Fruit fly (Drosophila melanogaster) whole organism, adult: ENCODE measurements around the gene CG34437.

ENCODE experiments used
- CG11617 ChIP-seq: fragments of 200-800 bp; sonication (Bioruptor generic); optimal IDR thresholded peaks from 2 replicates; lab custom pipeline; 2017; ENCODE audit warnings: mild to moderate bottlenecking, missing biosample characterization, missing genetic modification reagents, missing genetic modification characterization
- CG12768 ChIP-seq: fragments of 200-800 bp; sonication (Bioruptor generic); optimal IDR thresholded peaks from 2 replicates; lab custom pipeline; 2017; ENCODE audit warnings: missing biosample characterization, missing genetic modification characterization, mild to moderate bottlenecking, moderate library complexity, missing genetic modification reagents
- CG14711 ChIP-seq: fragments of 200-800 bp; sonication (Bioruptor generic); optimal IDR thresholded peaks from 2 replicates; lab custom pipeline; 2018; ENCODE audit warnings: missing biosample characterization, mild to moderate bottlenecking, missing genetic modification characterization, moderate library complexity
- CG1620 ChIP-seq: fragments of 200-800 bp; sonication (Bioruptor generic); optimal IDR thresholded peaks from 2 replicates; lab custom pipeline; 2016; ENCODE audit warnings: missing biosample characterization, missing genetic modification characterization
- CG33017 ChIP-seq: fragments of 200-800 bp; sonication (Bioruptor generic); optimal IDR thresholded peaks from 2 replicates; lab custom pipeline; 2018; ENCODE audit warnings: missing biosample characterization, mild to moderate bottlenecking, missing genetic modification characterization, moderate library complexity
- CG5204 ChIP-seq: fragments of 200-800 bp; sonication (Bioruptor generic); optimal IDR thresholded peaks from 2 replicates; lab custom pipeline; 2016; ENCODE audit warnings: missing biosample characterization, missing genetic modification characterization
- CG7045 ChIP-seq: fragments of 200-800 bp; sonication (Bioruptor generic); optimal IDR thresholded peaks from 2 replicates; lab custom pipeline; 2017; ENCODE audit warnings: missing biosample characterization, mild to moderate bottlenecking, missing genetic modification characterization
- CG7101 ChIP-seq: fragments of 200-800 bp; sonication (Bioruptor generic); optimal IDR thresholded peaks from 2 replicates; lab custom pipeline; 2018; ENCODE audit warnings: missing biosample characterization, mild to moderate bottlenecking, missing genetic modification characterization, moderate library complexity
- Clk ChIP-seq: fragments of 200-800 bp; sonication (Bioruptor generic); optimal IDR thresholded peaks from 2 replicates; lab custom pipeline; 2017; ENCODE audit warnings: missing biosample characterization, missing genetic modification characterization
- Crg-1 ChIP-seq: fragments of 200-800 bp; sonication (Bioruptor generic); optimal IDR thresholded peaks from 2 replicates; lab custom pipeline; 2016; ENCODE audit warnings: missing biosample characterization, missing genetic modification characterization
- Hr96 ChIP-seq: fragments of 200-800 bp; sonication (Bioruptor generic); optimal IDR thresholded peaks from 2 replicates; lab custom pipeline; 2016; ENCODE audit warnings: missing biosample characterization, missing genetic modification characterization
- Mnt ChIP-seq: fragments of 200-800 bp; sonication (Bioruptor generic); optimal IDR thresholded peaks from 2 replicates; lab custom pipeline; 2016; ENCODE audit warnings: missing biosample characterization, mild to moderate bottlenecking, missing genetic modification characterization
- bab1 ChIP-seq: fragments of 200-800 bp; sonication (Bioruptor generic); optimal IDR thresholded peaks from 3 replicates; lab custom pipeline; 2019; ENCODE audit warnings: missing biosample characterization, mild to moderate bottlenecking, missing genetic modification characterization, moderate library complexity
- cic ChIP-seq: fragments of 200-800 bp; sonication (Bioruptor generic); optimal IDR thresholded peaks from 2 replicates; lab custom pipeline; 2017; ENCODE audit warnings: missing biosample characterization, mild to moderate bottlenecking, missing genetic modification characterization, moderate library complexity
- cnc ChIP-seq, 2 experiments: fragments of >200 bp; optimal IDR thresholded peaks; 2 replicates each; lab custom pipeline; 2017
- kay ChIP-seq: fragments of 200-800 bp; sonication (Bioruptor generic); peaks from one replicate; lab custom pipeline; 2016; ENCODE audit warnings: missing biosample characterization, missing genetic modification characterization, borderline replicate concordance
- ovo ChIP-seq: fragments of 200-800 bp; sonication (Bioruptor generic); optimal IDR thresholded peaks from 2 replicates; lab custom pipeline; 2016; ENCODE audit warnings: missing biosample characterization, missing genetic modification characterization
- pad ChIP-seq: fragments of 200-800 bp; sonication (Bioruptor generic); optimal IDR thresholded peaks from 3 replicates; lab custom pipeline; 2017; ENCODE audit warnings: missing biosample characterization, missing genetic modification characterization, mild to moderate bottlenecking, moderate library complexity, missing genetic modification reagents
- tj ChIP-seq: fragments of 200-800 bp; sonication (Bioruptor generic); optimal IDR thresholded peaks from 3 replicates; lab custom pipeline; 2017; ENCODE audit warnings: missing biosample characterization, mild to moderate bottlenecking, missing genetic modification characterization, moderate library complexity
- toe ChIP-seq: fragments of 200-800 bp; sonication (Bioruptor generic); optimal IDR thresholded peaks from 2 replicates; lab custom pipeline; 2016; ENCODE audit warnings: missing biosample characterization, missing genetic modification characterization

CG34437 gene

DNA sequence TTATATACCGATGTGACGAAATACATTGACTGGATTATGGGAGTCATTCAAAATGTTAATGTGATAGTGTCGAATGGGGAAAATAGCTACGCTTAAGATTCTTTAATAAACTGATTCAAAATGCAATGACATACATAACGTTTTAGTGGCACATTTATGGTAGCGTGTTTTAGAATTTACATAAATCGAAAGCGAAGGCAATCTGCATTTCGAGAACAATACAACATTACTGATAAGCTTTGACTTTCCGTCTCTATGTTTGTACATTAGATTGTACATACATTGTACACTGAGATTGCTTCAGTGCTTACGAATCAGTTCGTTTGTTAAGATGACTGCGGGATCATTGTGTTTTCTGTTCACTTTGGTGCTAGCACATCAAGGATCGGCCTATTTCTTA lies at the start of gene CG34437:
TSS of gene CG34437 (plus strand) at position 301 of the 400 bp plus-strand sequence.
- TF ChIP-seq CG7045 = no peak
- no peak for TF ChIP-seq Clk (GFP tag; lab: Kevin White, UChicago)
- TF ChIP-seq CG14711 (tag; lab: Kevin White, UChicago) = no peak

DNA sequence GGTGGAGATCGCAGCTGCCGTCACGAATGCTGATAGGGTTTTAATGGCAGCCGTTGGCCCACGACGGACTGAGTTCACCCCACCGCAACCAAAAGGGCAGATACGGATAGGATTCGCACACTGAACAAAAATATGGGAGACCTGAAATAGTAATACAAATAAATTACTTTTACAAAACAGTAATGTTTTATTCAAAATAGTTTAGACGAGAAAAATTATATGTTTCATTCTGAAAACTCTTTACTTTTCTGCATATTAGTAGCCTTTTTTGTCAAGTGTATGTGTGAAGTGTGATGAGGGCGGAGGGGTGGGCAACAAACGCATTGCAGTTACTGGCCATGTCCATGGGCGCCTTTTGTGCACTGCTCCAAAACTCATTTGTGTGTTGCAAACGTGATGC lies 47.4 kb upstream of the CG34437 start:
- TF ChIP-seq bab1 (GFP tag; lab: Kevin White, UChicago) = no peak
- TF ChIP-seq CG33017 (tag; lab: Kevin White, UChicago) = no peak
- no peak for TF ChIP-seq Hr96
- no peak for TF ChIP-seq ovo (GFP tag; lab: Kevin White, UChicago)
- no peak for TF ChIP-seq CG5204 (GFP tag; lab: Kevin White, UChicago)
- TF ChIP-seq cnc (optimal IDR thresholded peaks at IDR 0.05; lab: Kevin White, UChicago) = no peak
- no peak for TF ChIP-seq CG7101 (tag; lab: Kevin White, UChicago)
- no peak for TF ChIP-seq tj
- TF ChIP-seq CG7045 = no peak
- no peak for TF ChIP-seq kay (GFP tag; lab: Kevin White, UChicago)
- TF ChIP-seq cic (GFP tag; lab: Kevin White, UChicago) = no peak

DNA sequence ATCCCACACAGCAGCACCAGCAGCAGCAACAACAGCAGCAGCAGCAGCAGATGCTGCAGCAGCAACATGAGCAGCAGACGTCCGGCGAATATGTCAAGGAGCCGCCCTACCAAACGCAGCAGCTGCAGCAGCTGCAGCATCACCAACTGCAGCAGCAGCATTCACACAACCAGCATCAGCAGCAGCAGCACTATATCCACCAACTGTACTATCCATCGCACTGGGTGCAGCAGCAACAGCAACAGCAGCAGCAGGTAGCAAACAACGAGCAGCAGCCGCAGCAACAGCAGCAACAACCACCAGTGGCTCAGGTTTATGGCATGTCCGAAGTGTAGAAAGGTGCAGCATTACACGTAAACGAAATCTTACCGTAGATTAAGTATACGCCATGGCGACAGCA lies 45.7 kb upstream of the CG34437 start:
- TF ChIP-seq CG11617 (no peak), CG7045 (no peak), kay (GFP tag; lab: Kevin White, UChicago) (no peak), Mnt (GFP tag; lab: Kevin White, UChicago) (no peak), CG33017 (tag; lab: Kevin White, UChicago) (no peak), Crg-1 (GFP tag; lab: Kevin White, UChicago) (no peak), bab1 (GFP tag; lab: Kevin White, UChicago) (no peak), CG7101 (tag; lab: Kevin White, UChicago) (no peak), ovo (GFP tag; lab: Kevin White, UChicago) (no peak), cnc (optimal IDR thresholded peaks at IDR 0.05; lab: Kevin White, UChicago) (no peak), CG12768 (no peak), tj (no peak), Clk (GFP tag; lab: Kevin White, UChicago) (no peak), cic (GFP tag; lab: Kevin White, UChicago) (no peak), CG14711 (tag; lab: Kevin White, UChicago) (no peak), CG1620 (GFP tag; lab: Kevin White, UChicago) (no peak), Hr96 (no peak)

DNA sequence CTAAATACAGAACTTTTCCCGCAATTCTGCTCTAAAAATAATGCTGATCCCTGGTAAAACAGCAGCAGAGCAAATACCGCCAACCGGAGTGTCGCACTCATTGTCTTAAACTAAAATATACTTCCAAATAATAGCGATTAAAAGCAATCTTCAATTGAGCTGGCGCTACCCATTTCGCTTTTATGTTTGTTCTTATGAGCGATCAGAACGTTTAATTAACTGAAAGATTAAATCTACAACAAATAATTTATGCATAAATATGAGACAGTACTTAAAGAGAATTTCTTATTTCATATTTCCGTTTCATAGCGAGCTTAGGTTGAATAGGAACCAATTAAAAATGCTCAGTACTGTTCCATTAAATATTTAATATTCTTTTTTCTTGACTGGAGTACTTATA lies 20.0 kb upstream of the CG34437 start, which contains the start of gene CG43125:
TSS of gene CG43125 (minus strand) at position 101 of the 400 bp plus-strand sequence.
- TF ChIP-seq CG1620 (GFP tag; lab: Kevin White, UChicago) (no peak), Mnt (GFP tag; lab: Kevin White, UChicago) (no peak), CG7045 (no peak), bab1 (GFP tag; lab: Kevin White, UChicago) (no peak), CG7101 (tag; lab: Kevin White, UChicago) (no peak), ovo (GFP tag; lab: Kevin White, UChicago) (no peak), cic (GFP tag; lab: Kevin White, UChicago) (no peak), CG12768 (no peak), Clk (GFP tag; lab: Kevin White, UChicago) (no peak), CG33017 (tag; lab: Kevin White, UChicago) (no peak)

DNA sequence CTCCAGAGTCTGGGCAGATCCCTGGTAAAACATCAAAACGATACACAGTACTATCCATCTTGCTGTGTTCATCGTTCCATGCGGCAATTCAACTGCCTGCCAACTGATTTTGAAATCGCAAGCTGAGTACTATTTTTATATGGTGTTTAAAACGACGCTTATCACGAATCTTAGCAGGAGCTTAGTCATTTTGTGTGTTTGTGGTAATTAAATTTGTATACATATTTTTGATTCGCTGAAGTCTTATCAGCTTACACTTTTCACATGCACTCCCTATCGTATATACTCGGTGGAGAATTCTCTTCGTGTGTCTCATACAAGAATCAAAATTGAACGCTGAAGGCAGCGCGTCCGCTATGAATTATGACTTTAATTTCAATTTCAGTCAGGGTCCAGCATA lies 18.8 kb upstream of the CG34437 start, which contains the start of gene CG43124:
TSS of gene CG43124 (minus strand) at position 101 of the 400 bp plus-strand sequence.
- TF ChIP-seq pad (GFP tag; lab: Kevin White, UChicago) (no peak), ovo (GFP tag; lab: Kevin White, UChicago) (no peak), Mnt (GFP tag; lab: Kevin White, UChicago) (no peak), CG7101 (tag; lab: Kevin White, UChicago) (no peak), CG5204 (GFP tag; lab: Kevin White, UChicago) (no peak), CG7045 (no peak)

DNA sequence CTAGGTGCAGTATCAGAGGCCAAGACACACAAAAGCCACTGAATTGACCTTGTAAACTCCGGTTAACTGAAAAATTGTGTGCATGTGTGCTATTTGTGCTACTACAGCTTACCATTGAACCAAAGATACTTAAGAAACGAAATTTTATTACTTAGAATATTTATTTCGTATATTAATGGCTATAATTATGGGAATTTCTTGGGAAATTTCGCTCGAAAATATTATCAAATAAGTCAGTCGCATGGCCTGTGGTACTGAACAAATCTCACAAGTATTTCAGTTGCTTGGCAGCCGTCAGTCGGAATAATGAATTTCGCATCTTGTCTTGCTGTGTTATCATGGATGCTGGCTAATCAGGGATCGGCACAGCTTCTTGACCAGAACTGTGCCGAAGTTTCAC lies 1.2 kb upstream of the CG34437 start, which contains the start of gene CG34436:
TSS of gene CG34436 (plus strand) at position 301 of the 400 bp plus-strand sequence.
- TF ChIP-seq Clk (GFP tag; lab: Kevin White, UChicago) (no peak), toe (no peak), CG5204 (GFP tag; lab: Kevin White, UChicago) (no peak)

DNA sequence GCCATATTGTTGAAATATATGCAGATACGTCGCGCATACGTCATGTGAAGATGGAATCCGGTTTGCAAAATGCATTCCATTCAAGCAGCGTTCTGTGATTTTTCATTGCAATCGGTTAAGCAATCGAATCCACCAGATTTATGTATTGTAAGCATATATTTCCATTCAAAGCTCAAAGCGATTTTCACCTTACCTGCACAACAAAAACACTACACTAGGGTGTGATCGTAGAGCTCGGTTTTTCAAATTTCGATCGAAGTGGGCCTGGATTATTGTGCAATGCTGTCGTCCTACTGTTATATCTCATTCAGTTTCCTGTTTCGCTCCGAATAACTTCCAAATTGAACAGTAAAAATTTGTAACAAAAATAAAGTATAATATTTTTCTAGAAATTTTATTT lies 7.5 kb downstream of the CG34437 start, which contains the start of gene Mst98Ca:
TSS of gene Mst98Ca (plus strand) at position 301 of the 400 bp plus-strand sequence.
- TF ChIP-seq Crg-1 (GFP tag; lab: Kevin White, UChicago) = no peak
- TF ChIP-seq Clk (GFP tag; lab: Kevin White, UChicago) = no peak
- no peak for TF ChIP-seq CG33017 (tag; lab: Kevin White, UChicago)
- TF ChIP-seq Hr96 = no peak
- no peak for TF ChIP-seq ovo (GFP tag; lab: Kevin White, UChicago)
- TF ChIP-seq cic (GFP tag; lab: Kevin White, UChicago) = no peak
- no peak for TF ChIP-seq cnc (optimal IDR thresholded peaks at IDR 0.05; lab: Kevin White, UChicago)
- no peak for TF ChIP-seq CG1620 (GFP tag; lab: Kevin White, UChicago)
- TF ChIP-seq Mnt (GFP tag; lab: Kevin White, UChicago) = no peak
- no peak for TF ChIP-seq CG7045
- TF ChIP-seq CG7101 (tag; lab: Kevin White, UChicago) = no peak
- no peak for TF ChIP-seq toe
- no peak for TF ChIP-seq pad (GFP tag; lab: Kevin White, UChicago)
- no peak for TF ChIP-seq bab1 (GFP tag; lab: Kevin White, UChicago)
- no peak for TF ChIP-seq CG11617
- TF ChIP-seq CG5204 (GFP tag; lab: Kevin White, UChicago) = no peak
- TF ChIP-seq CG14711 (tag; lab: Kevin White, UChicago) = no peak
- TF ChIP-seq CG12768 = no peak
- TF ChIP-seq tj = no peak
